Fruit fly (Drosophila melanogaster) whole organism, embryonic: Measurements from ENCODE around the gene gNacalpha.

Experiments used
- Asciz ChIP-seq: fragments of 200-800 bp; sonication (Bioruptor generic); optimal IDR thresholded peaks from 2 replicates; lab custom pipeline; 2017; ENCODE audit warnings: missing biosample characterization, mild to moderate bottlenecking, missing genetic modification characterization, missing genetic modification reagents
- B-H2 ChIP-seq: fragments of 200-800 bp; sonication (Bioruptor generic); optimal IDR thresholded peaks from 2 replicates; lab custom pipeline; 2018; ENCODE audit warnings: missing biosample characterization, mild to moderate bottlenecking, missing genetic modification characterization
- Bdp1 ChIP-seq: fragments of 200-800 bp; sonication (Bioruptor generic); optimal IDR thresholded peaks from 3 replicates; lab custom pipeline; 2016; ENCODE audit warnings: missing biosample characterization, missing genetic modification characterization
- CG10321 ChIP-seq: fragments of 200-800 bp; sonication (Bioruptor generic); IDR thresholded peaks from 2 replicates; pipeline ENCODE4 v1.3.6; 2022; ENCODE audit warnings: missing biosample characterization, missing genetic modification characterization
- CG10565 ChIP-seq: fragments of 200-800 bp; sonication (Bioruptor generic); optimal IDR thresholded peaks from 3 replicates; lab custom pipeline; 2016; ENCODE audit warnings: missing biosample characterization, mild to moderate bottlenecking, missing genetic modification characterization
- CG11695 ChIP-seq: fragments of 200-800 bp; sonication (Bioruptor generic); IDR thresholded peaks from 3 replicates; pipeline ENCODE4 v1.3.6; 2022; ENCODE audit warnings: missing biosample characterization, missing genetic modification characterization
- CG14441 ChIP-seq: fragments of 200-800 bp; sonication (Bioruptor generic); IDR thresholded peaks from 2 replicates; pipeline ENCODE4 v1.3.6; 2022; ENCODE audit warnings: missing biosample characterization, missing genetic modification characterization
- CG18764 ChIP-seq: fragments of 200-800 bp; sonication (Bioruptor generic); optimal IDR thresholded peaks from 3 replicates; lab custom pipeline; 2016; ENCODE audit warnings: missing biosample characterization, missing genetic modification characterization
- CG2889 ChIP-seq: fragments of 200-800 bp; sonication (Bioruptor generic); IDR thresholded peaks from 3 replicates; pipeline ENCODE4 v1.3.6; 2022; ENCODE audit warnings: missing biosample characterization, missing genetic modification characterization
- CG30020 ChIP-seq: fragments of 200-800 bp; optimal IDR thresholded peaks from 2 replicates; lab custom pipeline; 2019; ENCODE audit warnings: missing biosample characterization, mild to moderate bottlenecking, missing genetic modification characterization, moderate library complexity
- CG3163 ChIP-seq: fragments of 200-800 bp; sonication (Bioruptor generic); optimal IDR thresholded peaks from 3 replicates; lab custom pipeline; 2016; ENCODE audit warnings: missing biosample characterization, missing genetic modification characterization
- CG3838 ChIP-seq: fragments of 200-800 bp; sonication (Bioruptor generic); optimal IDR thresholded peaks from 3 replicates; lab custom pipeline; 2016; ENCODE audit warnings: missing biosample characterization, missing genetic modification characterization
- CG4707 ChIP-seq: fragments of 200-800 bp; sonication (Bioruptor generic); optimal IDR thresholded peaks from 2 replicates; lab custom pipeline; 2018; ENCODE audit warnings: missing biosample characterization, mild to moderate bottlenecking, missing genetic modification characterization, moderate library complexity
- CG5245 ChIP-seq: fragments of 200-800 bp; sonication (Bioruptor generic); optimal IDR thresholded peaks from 3 replicates; lab custom pipeline; 2016; ENCODE audit warnings: missing biosample characterization, missing genetic modification characterization
- Chrac-16 ChIP-seq: fragments of 200-800 bp; sonication (Bioruptor generic); optimal IDR thresholded peaks from 3 replicates; lab custom pipeline; 2016; ENCODE audit warnings: missing biosample characterization, missing genetic modification characterization
- D ChIP-seq, 2 experiments: fragments of 200-800 bp in 1 of 2; fragments of >200 bp in 1 of 2; sonication (Bioruptor generic) in 1 of 2; optimal IDR thresholded peaks; 2 replicates in 1 of 2; 3 replicates in 1 of 2; lab custom pipeline; 2017; ENCODE audit warnings: mild to moderate bottlenecking in 1 of 2, missing biosample characterization in 1 of 2, missing genetic modification characterization in 1 of 2, missing genetic modification reagents in 1 of 2
- Dll ChIP-seq: fragments of 200-800 bp; sonication (Bioruptor generic); IDR thresholded peaks from 4 replicates; pipeline ENCODE4 v1.3.6; 2022; ENCODE audit warnings: missing biosample characterization, missing genetic modification characterization; ENCODE audit not compliant: partially characterized antibody
- Doc2 ChIP-seq: fragments of 200-800 bp; sonication (Bioruptor generic); IDR thresholded peaks from 2 replicates; pipeline ENCODE4 v1.3.6; 2022; ENCODE audit warnings: missing biosample characterization, missing genetic modification characterization
- Ets65A ChIP-seq: fragments of 200-800 bp; sonication (Bioruptor generic); peaks from one replicate; lab custom pipeline; 2016; ENCODE audit warnings: missing biosample characterization, missing genetic modification characterization
- Gsc ChIP-seq: fragments of 200-800 bp; sonication (Bioruptor generic); IDR thresholded peaks from 2 replicates; pipeline ENCODE4 v1.3.6; 2022; ENCODE audit warnings: missing biosample characterization, missing genetic modification characterization
- HLH4C ChIP-seq: fragments of 200-800 bp; sonication (Bioruptor generic); IDR thresholded peaks from 3 replicates; pipeline ENCODE4 v1.3.6; 2022; ENCODE audit warnings: missing biosample characterization, missing genetic modification characterization; ENCODE audit not compliant: partially characterized antibody
- Jarid2 ChIP-seq: fragments of 200-800 bp; sonication (Bioruptor generic); optimal IDR thresholded peaks from 3 replicates; lab custom pipeline; 2017; ENCODE audit warnings: mild to moderate bottlenecking, missing biosample characterization, missing genetic modification reagents, missing genetic modification characterization
- Med ChIP-seq: fragments of 200-800 bp; sonication (Bioruptor generic); peaks from one replicate; lab custom pipeline; 2016; ENCODE audit warnings: missing biosample characterization, missing genetic modification characterization, mild to moderate bottlenecking, inconsistent platforms, moderate library complexity
- Sox102F ChIP-seq: fragments of 200-800 bp; sonication (Bioruptor generic); optimal IDR thresholded peaks from 2 replicates; lab custom pipeline; 2018; ENCODE audit warnings: missing biosample characterization, mild to moderate bottlenecking, missing genetic modification characterization, moderate library complexity
- Trl ChIP-seq, 3 experiments: fragments of >200 bp in 2 of 3; fragments of 200-800 bp in 1 of 3; sonication (Bioruptor generic) in 1 of 3; optimal IDR thresholded peaks; 2 replicates in 1 of 3; 3 replicates in 2 of 3; lab custom pipeline; 2016 to 2017; ENCODE audit warnings: missing biosample characterization in 1 of 3, missing genetic modification characterization in 1 of 3
- btn ChIP-seq: fragments of 200-800 bp; sonication (Bioruptor generic); optimal IDR thresholded peaks from 2 replicates; lab custom pipeline; 2016; ENCODE audit warnings: missing biosample characterization, missing genetic modification characterization
- chif ChIP-seq, 2 experiments: fragments of 200-800 bp; sonication (Bioruptor generic); optimal IDR thresholded peaks; 3 replicates each; lab custom pipeline; 2016; ENCODE audit warnings: missing biosample characterization in 2 of 2, missing genetic modification characterization in 2 of 2
- chn ChIP-seq: fragments of 200-800 bp; sonication (Bioruptor generic); optimal IDR thresholded peaks from 2 replicates; lab custom pipeline; 2016; ENCODE audit warnings: missing biosample characterization, missing genetic modification characterization
- corto ChIP-seq: fragments of 200-800 bp; sonication (Bioruptor generic); optimal IDR thresholded peaks from 2 replicates; lab custom pipeline; 2016; ENCODE audit warnings: missing biosample characterization, mild to moderate bottlenecking, missing genetic modification characterization, moderate library complexity
- crol ChIP-seq: fragments of 200-800 bp; sonication (Bioruptor generic); IDR thresholded peaks from 2 replicates; pipeline ENCODE4 v1.3.6; 2022; ENCODE audit warnings: missing biosample characterization, missing genetic modification characterization
- en ChIP-seq: fragments of 200-800 bp; sonication (Bioruptor generic); optimal IDR thresholded peaks from 2 replicates; lab custom pipeline; 2016; ENCODE audit warnings: missing biosample characterization, missing genetic modification characterization
- exex ChIP-seq: fragments of 200-800 bp; sonication (Bioruptor generic); optimal IDR thresholded peaks from 4 replicates; lab custom pipeline; 2018; ENCODE audit warnings: missing biosample characterization, mild to moderate bottlenecking, missing genetic modification characterization, moderate library complexity
- fd3F ChIP-seq: fragments of 200-800 bp; sonication (Bioruptor generic); optimal IDR thresholded peaks from 2 replicates; lab custom pipeline; 2018; ENCODE audit warnings: missing biosample characterization, mild to moderate bottlenecking, missing genetic modification characterization, moderate library complexity
- grn ChIP-seq: fragments of 200-800 bp; sonication (Bioruptor generic); optimal IDR thresholded peaks from 3 replicates; lab custom pipeline; 2017; ENCODE audit warnings: missing biosample characterization, missing genetic modification characterization
- gsb-n ChIP-seq: fragments of 200-800 bp; sonication (Bioruptor generic); optimal IDR thresholded peaks from 3 replicates; lab custom pipeline; 2018; ENCODE audit warnings: missing biosample characterization, mild to moderate bottlenecking, missing genetic modification characterization
- ind ChIP-seq: fragments of 200-800 bp; sonication (Bioruptor generic); optimal IDR thresholded peaks from 3 replicates; lab custom pipeline; 2016; ENCODE audit warnings: missing biosample characterization, missing genetic modification characterization
- jigr1 ChIP-seq: fragments of 200-800 bp; sonication (Bioruptor generic); IDR thresholded peaks from 3 replicates; pipeline ENCODE4 v1.3.6; 2022; ENCODE audit warnings: missing biosample characterization, missing genetic modification characterization
- klu ChIP-seq: fragments of 200-800 bp; sonication (Bioruptor generic); IDR thresholded peaks from 2 replicates; pipeline ENCODE4 v1.3.6; 2022; ENCODE audit warnings: missing biosample characterization, missing genetic modification characterization
- knrl ChIP-seq: fragments of 200-800 bp; sonication (Bioruptor generic); IDR thresholded peaks from 3 replicates; pipeline ENCODE4 v1.3.6; 2022; ENCODE audit warnings: missing biosample characterization, missing genetic modification characterization; ENCODE audit not compliant: partially characterized antibody
- mirr ChIP-seq: fragments of 200-800 bp; sonication (Bioruptor generic); optimal IDR thresholded peaks from 3 replicates; lab custom pipeline; 2018; ENCODE audit warnings: missing biosample characterization, mild to moderate bottlenecking, missing genetic modification characterization
- nerfin-2 ChIP-seq: fragments of 200-800 bp; sonication (Bioruptor generic); IDR thresholded peaks from 2 replicates; pipeline ENCODE4 v1.3.6; 2022; ENCODE audit warnings: missing biosample characterization, missing genetic modification characterization; ENCODE audit not compliant: partially characterized antibody
- oc ChIP-seq: fragments of 200-800 bp; sonication (Bioruptor generic); optimal IDR thresholded peaks from 2 replicates; lab custom pipeline; 2018; ENCODE audit warnings: missing biosample characterization, mild to moderate bottlenecking, missing genetic modification characterization, moderate library complexity
- phol ChIP-seq: fragments of 200-800 bp; sonication (Bioruptor generic); optimal IDR thresholded peaks from 3 replicates; lab custom pipeline; 2018; ENCODE audit warnings: missing biosample characterization, mild to moderate bottlenecking, missing genetic modification characterization, moderate library complexity
- pzg ChIP-seq: fragments of 200-800 bp; sonication (Bioruptor generic); optimal IDR thresholded peaks from 3 replicates; lab custom pipeline; 2018; ENCODE audit warnings: missing biosample characterization, mild to moderate bottlenecking, missing genetic modification characterization, moderate library complexity
- ssp ChIP-seq: fragments of 200-800 bp; sonication (Bioruptor generic); IDR thresholded peaks from 2 replicates; pipeline ENCODE4 v1.3.6; 2022; ENCODE audit warnings: missing biosample characterization, missing genetic modification characterization
- stwl ChIP-seq: fragments of 200-800 bp; sonication (Bioruptor generic); optimal IDR thresholded peaks from 3 replicates; lab custom pipeline; 2018; ENCODE audit warnings: missing biosample characterization, mild to moderate bottlenecking, missing genetic modification characterization, moderate library complexity
- tll ChIP-seq, 2 experiments: fragments of 200-800 bp in 1 of 2; fragments of >200 bp in 1 of 2; sonication (Bioruptor generic) in 1 of 2; optimal IDR thresholded peaks; 2 replicates each; lab custom pipeline; 2017 to 2019; ENCODE audit warnings: missing biosample characterization in 2 of 2, missing genetic modification characterization in 2 of 2, mild to moderate bottlenecking in 1 of 2, moderate library complexity in 1 of 2
- tx ChIP-seq: fragments of 200-800 bp; sonication (Bioruptor generic); optimal IDR thresholded peaks from 2 replicates; lab custom pipeline; 2016; ENCODE audit warnings: missing biosample characterization, missing genetic modification characterization
- zfh2 ChIP-seq: fragments of 200-800 bp; sonication (Bioruptor generic); optimal IDR thresholded peaks from 2 replicates; lab custom pipeline; 2016; ENCODE audit warnings: missing biosample characterization, missing genetic modification characterization

Gene gNacalpha

dm6 chr2L:1077469-1077993 is 40.5 kb downstream of the gNacalpha start, which contains the start of the genes S and ast (continued):
- TF ChIP-seq Med (peak; percentile 93), Sox102F (GFP tag; lab: Kevin White, UChicago) (no peak), HLH4C (peak; percentile 91), gsb-n (tag; lab: Kevin White, UChicago) (no peak), B-H2 (GFP tag; lab: Kevin White, UChicago) (no peak), CG18764 (GFP tag; lab: Kevin White, UChicago) (no peak), CG4707 (peak; percentile 12), exex (tag; lab: Kevin White, UChicago) (no peak), nerfin-2 (peak; percentile 93), knrl (GFP tag; lab: Robert Waterston, UW) (peak; percentile 97), tll (GFP tag; optimal IDR thresholded peaks at IDR 0.05; lab: Kevin White, UChicago) (no peak), fd3F (GFP tag; lab: Kevin White, UChicago) (no peak), Trl (optimal IDR thresholded peaks at IDR 0.05; lab: Kevin White, UChicago) (peak in 1 of 2 experiments; percentile 42), Trl (GFP tag; optimal IDR thresholded peaks at IDR 0.05; lab: Kevin White, UChicago) (peak; percentile 35), CG3838 (GFP tag; lab: Kevin White, UChicago) (no peak), grn (GFP tag; lab: Kevin White, UChicago) (no peak), stwl (tag; lab: Kevin White, UChicago) (peak; percentile 72), Dll (peak; percentile 94), CG30020 (tag; lab: Kevin White, UChicago) (peak; percentile 18), jigr1 (GFP tag; lab: Robert Waterston, UW) (no peak), CG10321 (GFP tag; lab: Robert Waterston, UW) (no peak), Asciz (GFP tag; lab: Kevin White, UChicago) (no peak), Chrac-16 (GFP tag; lab: Kevin White, UChicago) (no peak), CG3163 (GFP tag; lab: Kevin White, UChicago) (no peak), CG5245 (GFP tag; lab: Kevin White, UChicago) (no peak), pzg (GFP tag; lab: Kevin White, UChicago) (peak; percentile 100), ssp (GFP tag; lab: Robert Waterston, UW) (peak; percentile 50; the same call in 1 of the 2 replicates), chif (GFP tag; optimal IDR thresholded peaks at IDR 0.05; lab: Kevin White, UChicago) (peak in 1 of 2 experiments; percentile 10), chn (peak; percentile 52), CG10565 (no peak), phol (tag; lab: Kevin White, UChicago) (peak; percentile 50), btn (GFP tag; lab: Kevin White, UChicago) (no peak), Jarid2 (GFP tag; lab: Kevin White, UChicago) (peak; percentile 91), Ets65A (GFP tag; lab: Kevin White, UChicago) (no peak), oc (tag; lab: Kevin White, UChicago) (no peak), corto (GFP tag; lab: Kevin White, UChicago) (no peak), Bdp1 (GFP tag; lab: Kevin White, UChicago) (no peak), Gsc (GFP tag; lab: Robert Waterston, UW) (no peak), en (no peak), D (optimal IDR thresholded peaks at IDR 0.05; lab: Kevin White, UChicago) (peak; percentile 44), D (GFP tag; optimal IDR thresholded peaks at IDR 0.05; lab: Kevin White, UChicago) (peak; percentile 25), crol (GFP tag; lab: Robert Waterston, UW) (no peak), zfh2 (GFP tag; lab: Kevin White, UChicago) (no peak), mirr (GFP tag; lab: Kevin White, UChicago) (peak; percentile 11), ind (GFP tag; lab: Kevin White, UChicago) (no peak), Doc2 (no peak), klu (GFP tag; lab: Robert Waterston, UW) (peak; percentile 40; the same call in 1 of the 2 replicates), CG2889 (GFP tag; lab: Robert Waterston, UW) (no peak), tx (GFP tag; lab: Kevin White, UChicago) (no peak), CG14441 (GFP tag; lab: Robert Waterston, UW) (no peak), CG11695 (GFP tag; lab: Robert Waterston, UW) (no peak)
